Worm (Caenorhabditis elegans) whole organism, L1 larva: Measurements from ENCODE around the gene prx-2.
A peak's percentile ranks its signal among the peaks of the same experiment; 100 is the strongest.

Experiments used
- C04F5.9 ChIP-seq: sonication (generic microtip); optimal IDR thresholded peaks from 2 replicates; lab custom pipeline; 2016; ENCODE audit warnings: missing genetic modification characterization, missing compliant biosample characterization
- F16B12.6 ChIP-seq: fragments of 150-350 bp; optimal IDR thresholded peaks from 2 replicates; lab custom pipeline; 2014; ENCODE audit warnings: missing biosample characterization, missing genetic modification characterization
- aly-2 ChIP-seq: fragments of 150-350 bp; optimal IDR thresholded peaks from 2 replicates; lab custom pipeline; 2014; ENCODE audit warnings: missing biosample characterization, missing genetic modification characterization
- ama-1 ChIP-seq: fragments of 150-350 bp; optimal IDR thresholded peaks from 2 replicates; lab custom pipeline; 2014
- ceh-8 ChIP-seq: fragments of 200-800 bp; sonication (Bioruptor generic); optimal IDR thresholded peaks from 2 replicates; lab custom pipeline; 2018; ENCODE audit warnings: mild to moderate bottlenecking, missing genetic modification characterization, moderate library complexity, missing compliant biosample characterization
- ceh-90 ChIP-seq: sonication (generic microtip); optimal IDR thresholded peaks from 2 replicates; lab custom pipeline; 2016; ENCODE audit warnings: missing genetic modification characterization, missing compliant biosample characterization
- ces-1 ChIP-seq: fragments of 150-350 bp; optimal IDR thresholded peaks from 2 replicates; lab custom pipeline; 2014; ENCODE audit warnings: missing biosample characterization, missing genetic modification reagents, missing genetic modification characterization
- dpl-1 ChIP-seq, 3 experiments: fragments of 150-350 bp in 2 of 3; sonication (generic microtip) in 1 of 3; optimal IDR thresholded peaks; 2 replicates each; lab custom pipeline; 2014 to 2017; ENCODE audit warnings: missing biosample characterization in 3 of 3, missing genetic modification characterization in 3 of 3, missing genetic modification reagents in 3 of 3
- dsc-1 ChIP-seq: sonication (generic microtip); optimal IDR thresholded peaks from 2 replicates; lab custom pipeline; 2016; ENCODE audit warnings: mild to moderate bottlenecking, missing genetic modification characterization, missing compliant biosample characterization
- egl-27 ChIP-seq, 2 experiments: fragments of 150-350 bp in 1 of 2; sonication (generic microtip); optimal IDR thresholded peaks; 3 replicates each; lab custom pipeline; 2017 to 2018; ENCODE audit warnings: missing biosample characterization in 2 of 2, missing genetic modification characterization in 2 of 2, missing genetic modification reagents in 2 of 2
- elt-3 ChIP-seq, 6 experiments: fragments of 150-350 bp in 1 of 6; sonication (generic microtip); optimal IDR thresholded peaks; 2 replicates each; lab custom pipeline; 2017 to 2018; ENCODE audit warnings: missing biosample characterization in 6 of 6, missing genetic modification characterization in 6 of 6, inconsistent platforms in 1 of 6
- fos-1 ChIP-seq: fragments of 150-350 bp; optimal IDR thresholded peaks from 2 replicates; lab custom pipeline; 2014; ENCODE audit warnings: missing biosample characterization, missing genetic modification characterization
- hpl-2 ChIP-seq: fragments of 150-350 bp; optimal IDR thresholded peaks from 2 replicates; lab custom pipeline; 2014; ENCODE audit warnings: missing biosample characterization, missing genetic modification reagents, missing genetic modification characterization
- irx-1 ChIP-seq: sonication (generic microtip); optimal IDR thresholded peaks from 2 replicates; lab custom pipeline; 2016; ENCODE audit warnings: missing genetic modification characterization, missing compliant biosample characterization
- lin-14 ChIP-seq: fragments of 200-800 bp; sonication (Bioruptor generic); optimal IDR thresholded peaks from 2 replicates; lab custom pipeline; 2018; ENCODE audit warnings: mild to moderate bottlenecking, missing genetic modification characterization, moderate library complexity, missing compliant biosample characterization
- lsy-2 ChIP-seq, 2 experiments: fragments of 150-350 bp; optimal IDR thresholded peaks; 2 replicates each; lab custom pipeline; 2014; ENCODE audit warnings: missing biosample characterization in 2 of 2, missing genetic modification characterization in 2 of 2
- mdl-1 ChIP-seq, 2 experiments: fragments of 150-350 bp; optimal IDR thresholded peaks; 2 replicates each; lab custom pipeline; 2014 to 2017; ENCODE audit warnings: missing biosample characterization in 2 of 2, missing genetic modification characterization in 2 of 2, inconsistent platforms in 1 of 2
- mef-2 ChIP-seq: fragments of 150-350 bp; optimal IDR thresholded peaks from 2 replicates; lab custom pipeline; 2014; ENCODE audit warnings: missing biosample characterization, missing genetic modification characterization
- nhr-19 ChIP-seq: fragments of 200-800 bp; sonication (Bioruptor generic); conservative IDR thresholded peaks from 2 replicates; pipeline ENCODE4 v1.3.6; 2022; ENCODE audit warnings: missing genetic modification characterization, missing compliant biosample characterization
- nhr-20 ChIP-seq: sonication (generic microtip); optimal IDR thresholded peaks from 2 replicates; lab custom pipeline; 2016; ENCODE audit warnings: mild to moderate bottlenecking, missing genetic modification characterization, missing compliant biosample characterization
- nhr-237 ChIP-seq: fragments of 150-350 bp; optimal IDR thresholded peaks from 2 replicates; lab custom pipeline; 2014; ENCODE audit warnings: missing biosample characterization, missing genetic modification characterization
- nhr-71 ChIP-seq: sonication (generic microtip); optimal IDR thresholded peaks from 2 replicates; lab custom pipeline; 2016; ENCODE audit warnings: mild to moderate bottlenecking, missing genetic modification characterization, moderate library complexity, missing compliant biosample characterization
- nhr-84 ChIP-seq: sonication (generic microtip); optimal IDR thresholded peaks from 2 replicates; lab custom pipeline; 2017; ENCODE audit warnings: missing biosample characterization, missing genetic modification characterization
- pax-3 ChIP-seq: fragments of 200-800 bp; sonication (Bioruptor generic); optimal IDR thresholded peaks from 2 replicates; lab custom pipeline; 2018; ENCODE audit warnings: mild to moderate bottlenecking, missing genetic modification characterization, moderate library complexity, missing compliant biosample characterization
- rnt-1 ChIP-seq: sonication (generic microtip); optimal IDR thresholded peaks from 2 replicates; lab custom pipeline; 2016; ENCODE audit warnings: mild to moderate bottlenecking, missing genetic modification characterization, moderate library complexity, missing compliant biosample characterization
- snpc-4 ChIP-seq: fragments of 150-350 bp; optimal IDR thresholded peaks from 2 replicates; lab custom pipeline; 2014; ENCODE audit warnings: missing biosample characterization, missing genetic modification characterization
- snu-23 ChIP-seq: sonication (generic microtip); optimal IDR thresholded peaks from 2 replicates; lab custom pipeline; 2016; ENCODE audit warnings: missing genetic modification characterization, missing compliant biosample characterization
- sox-4 ChIP-seq: sonication (generic microtip); optimal IDR thresholded peaks from 2 replicates; lab custom pipeline; 2016; ENCODE audit warnings: missing genetic modification characterization, missing compliant biosample characterization
- swsn-7 ChIP-seq: sonication (generic microtip); optimal IDR thresholded peaks from 2 replicates; lab custom pipeline; 2016; ENCODE audit warnings: missing genetic modification characterization, missing compliant biosample characterization
- unc-130 ChIP-seq: fragments of 150-350 bp; optimal IDR thresholded peaks from 2 replicates; lab custom pipeline; 2017; ENCODE audit warnings: missing biosample characterization, missing genetic modification characterization, inconsistent platforms
- unc-30 ChIP-seq: sonication (generic microtip); optimal IDR thresholded peaks from 2 replicates; lab custom pipeline; 2017; ENCODE audit warnings: missing biosample characterization, missing genetic modification characterization
- unc-86 ChIP-seq: sonication (generic microtip); optimal IDR thresholded peaks from 2 replicates; lab custom pipeline; 2016; ENCODE audit warnings: missing genetic modification characterization, missing compliant biosample characterization
- zag-1 ChIP-seq: fragments of 150-350 bp; optimal IDR thresholded peaks from 2 replicates; lab custom pipeline; 2014; ENCODE audit warnings: missing biosample characterization, missing genetic modification characterization
- zip-4 ChIP-seq: fragments of 200-800 bp; sonication (Bioruptor generic); optimal IDR thresholded peaks from 2 replicates; lab custom pipeline; 2018; ENCODE audit warnings: mild to moderate bottlenecking, missing genetic modification characterization, moderate library complexity, missing compliant biosample characterization

The prx-2 gene

ce11 chrIV:11645354-11645753 is 1.4 kb downstream of the prx-2 start (continued):
- TF ChIP-seq egl-27 (tag; optimal IDR thresholded peaks at IDR 0.05; lab: Kevin White, UChicago) (no peak), aly-2 (tag; lab: Kevin White, UChicago) (no peak), lin-14 (GFP tag; lab: Kevin White, UChicago) (peak; percentile 67), hpl-2 (GFP tag; lab: Kevin White, UChicago) (no peak), elt-3 (tag; optimal IDR thresholded peaks at IDR 0.05; lab: Kevin White, UChicago) (no peak), ces-1 (GFP tag; lab: Kevin White, UChicago) (no peak), unc-86 (tag; lab: Kevin White, UChicago) (no peak), mdl-1 (tag; optimal IDR thresholded peaks at IDR 0.05; lab: Kevin White, UChicago) (no peak), lsy-2 (tag; optimal IDR thresholded peaks at IDR 0.05; lab: Kevin White, UChicago) (peak in 1 of 2 experiments; percentile 25), sox-4 (tag; lab: Kevin White, UChicago) (no peak), unc-30 (tag; lab: Kevin White, UChicago) (no peak), ama-1 (lab: Kevin White, UChicago) (no peak), C04F5.9 (tag; lab: Kevin White, UChicago) (no peak), swsn-7 (tag; lab: Kevin White, UChicago) (no peak), zip-4 (GFP tag; lab: Kevin White, UChicago) (no peak), dsc-1 (tag; lab: Kevin White, UChicago) (no peak), F16B12.6 (no peak), dpl-1 (GFP tag; optimal IDR thresholded peaks at IDR 0.05; lab: Kevin White, UChicago) (no peak), nhr-19 (GFP tag; lab: Robert Waterston, UW) (no peak), snpc-4 (tag; lab: Kevin White, UChicago) (no peak), zag-1 (tag; lab: Kevin White, UChicago) (no peak), fos-1 (no peak), nhr-71 (tag; lab: Kevin White, UChicago) (peak; percentile 34), ceh-90 (tag; lab: Kevin White, UChicago) (no peak), snu-23 (GFP tag; lab: Kevin White, UChicago) (peak; percentile 27)

ce11 chrIV:11646908-11647307 is 3.0 kb downstream of the prx-2 start:
- TF ChIP-seq nhr-20 (tag; lab: Kevin White, UChicago) (peak; percentile 1), unc-30 (tag; lab: Kevin White, UChicago) (no peak), ceh-8 (GFP tag; lab: Kevin White, UChicago) (no peak), snu-23 (GFP tag; lab: Kevin White, UChicago) (peak; percentile 21), egl-27 (tag; optimal IDR thresholded peaks at IDR 0.05; lab: Kevin White, UChicago) (no peak), lin-14 (GFP tag; lab: Kevin White, UChicago) (peak; percentile 40), nhr-19 (GFP tag; lab: Robert Waterston, UW) (peak; percentile 34), unc-130 (tag; lab: Kevin White, UChicago) (peak; percentile 1), lsy-2 (tag; optimal IDR thresholded peaks at IDR 0.05; lab: Kevin White, UChicago) (peak in 1 of 2 experiments; percentile 35), F16B12.6 (no peak), pax-3 (tag; lab: Kevin White, UChicago) (no peak), nhr-84 (tag; lab: Kevin White, UChicago) (no peak), nhr-71 (tag; lab: Kevin White, UChicago) (peak; percentile 64), mdl-1 (tag; optimal IDR thresholded peaks at IDR 0.05; lab: Kevin White, UChicago) (no peak), irx-1 (no peak), rnt-1 (peak; percentile 52)

ce11 chrIV:11649031-11649430 is 5.1 kb downstream of the prx-2 start, which contains the start of gene ZK809.8:
TSS of gene ZK809.8 (minus strand) at chrIV:11649064.
- TF ChIP-seq unc-130 (tag; lab: Kevin White, UChicago) (peak; percentile 6), mef-2 (tag; lab: Kevin White, UChicago) (no peak), nhr-71 (tag; lab: Kevin White, UChicago) (peak; percentile 82), snu-23 (GFP tag; lab: Kevin White, UChicago) (peak; percentile 33), nhr-237 (tag; lab: Kevin White, UChicago) (no peak), nhr-20 (tag; lab: Kevin White, UChicago) (peak; percentile 6), lsy-2 (tag; optimal IDR thresholded peaks at IDR 0.05; lab: Kevin White, UChicago) (peak in 1 of 2 experiments; percentile 42), lin-14 (GFP tag; lab: Kevin White, UChicago) (peak; percentile 67), snpc-4 (tag; lab: Kevin White, UChicago) (no peak), nhr-19 (GFP tag; lab: Robert Waterston, UW) (peak; percentile 31; the same call in 1 of the 2 replicates), rnt-1 (peak; percentile 41)
